Fruit fly (Drosophila melanogaster) whole organism, wandering third instar larva: ENCODE measurements around the gene CG31952.

Experiments used
- CG9705 ChIP-seq: fragments of 200-800 bp; sonication (Bioruptor generic); optimal IDR thresholded peaks from 2 replicates; lab custom pipeline; 2018; ENCODE audit warnings: missing biosample characterization, mild to moderate bottlenecking, missing genetic modification characterization
- GATAd ChIP-seq: sonication (Bioruptor generic); optimal IDR thresholded peaks from 2 replicates; lab custom pipeline; 2016; ENCODE audit warnings: missing biosample characterization, missing genetic modification characterization
- Rel ChIP-seq, 2 experiments: fragments of 200-800 bp; sonication (Bioruptor generic) in 1 of 2; optimal IDR thresholded peaks; 2 replicates in 1 of 2; 3 replicates in 1 of 2; lab custom pipeline; 2016 to 2019; ENCODE audit warnings: mild to moderate bottlenecking in 2 of 2, missing biosample characterization in 2 of 2, missing genetic modification characterization in 2 of 2, moderate library complexity in 1 of 2
- br ChIP-seq: fragments of 200-800 bp; sonication (Bioruptor generic); optimal IDR thresholded peaks from 2 replicates; lab custom pipeline; 2016; ENCODE audit warnings: missing biosample characterization, missing genetic modification characterization
- sage ChIP-seq: fragments of 200-800 bp; sonication (Bioruptor generic); optimal IDR thresholded peaks from 2 replicates; lab custom pipeline; 2016; ENCODE audit warnings: missing biosample characterization, mild to moderate bottlenecking, missing genetic modification characterization

DNA sequence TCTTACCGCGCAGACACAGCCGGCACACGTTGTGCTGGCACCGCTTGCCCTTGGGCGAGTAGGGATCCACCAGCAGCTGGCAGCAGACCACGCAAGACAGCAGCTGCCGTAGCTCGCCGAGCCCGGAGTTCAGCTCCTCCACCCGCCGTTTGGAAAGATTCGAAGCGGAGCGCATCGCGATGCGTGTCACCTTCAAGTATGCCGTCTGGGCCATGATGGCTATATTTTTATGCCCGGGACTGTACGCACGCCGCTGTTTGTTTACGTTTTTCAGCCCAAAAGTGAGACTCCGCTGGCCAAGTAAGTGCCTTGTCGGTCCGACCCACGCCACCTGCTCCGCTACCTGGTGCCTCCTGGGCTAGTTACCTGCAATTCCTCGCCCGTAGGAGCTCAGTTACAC lies 48.9 kb downstream of the CG31952 start:
- TF ChIP-seq Rel (GFP tag; optimal IDR thresholded peaks at IDR 0.05; lab: Kevin White, UChicago) (no peak), Rel (tag; optimal IDR thresholded peaks at IDR 0.05; lab: Kevin White, UChicago) (no peak), br (GFP tag; lab: Kevin White, UChicago) (no peak), CG9705 (no peak), GATAd (GFP tag; lab: Kevin White, UChicago) (no peak), sage (no peak)
